Fruit fly (Drosophila melanogaster): ENCODE measurements around the gene CG5199.

Gene CG5199

DNA sequence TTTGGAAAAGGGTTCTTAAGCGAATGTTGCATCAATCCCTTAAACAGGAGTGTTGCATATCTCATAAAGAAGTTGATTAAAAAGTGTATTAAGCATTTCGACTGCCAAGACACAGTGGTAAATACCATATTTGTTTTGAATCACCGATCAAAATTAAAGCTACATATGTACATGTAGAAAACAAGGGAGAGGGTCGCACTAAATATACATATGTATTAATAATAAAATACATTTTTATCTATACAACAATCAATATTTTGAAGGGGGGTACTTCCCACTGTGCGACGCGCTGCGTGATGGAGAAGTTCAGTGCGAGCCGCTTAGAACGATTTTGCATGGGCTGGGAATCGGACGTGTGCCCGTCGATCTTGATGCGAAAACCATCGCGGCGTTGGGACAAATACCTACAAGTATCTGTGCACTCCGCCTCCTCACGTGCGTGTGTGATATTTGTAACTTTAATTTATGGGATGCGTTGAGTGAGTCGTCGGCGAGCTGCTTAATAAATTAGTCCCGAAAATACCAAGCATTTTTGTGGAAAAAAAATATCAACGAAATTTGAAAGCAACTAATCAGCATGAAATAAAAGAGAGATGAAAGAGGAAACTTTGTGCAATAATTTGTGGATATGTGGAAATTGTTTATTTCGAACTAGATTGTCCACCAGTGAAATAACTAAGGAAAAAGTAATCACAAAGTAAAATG is 7.7 kb downstream of the CG5199 start (continued):
- TF ChIP-seq Usf (GFP tag; optimal IDR thresholded peaks at IDR 0.05) (peak; percentile 54), jumu (GFP tag; optimal IDR thresholded peaks at IDR 0.05) (peak; percentile 44), peb (GFP tag; IDR thresholded peaks at IDR 0.05) (peak; percentile 81), scrt (GFP tag; optimal IDR thresholded peaks at IDR 0.05) (peak; percentile 58), Oli (tag; optimal IDR thresholded peaks at IDR 0.05) (peak; percentile 86), NFAT (GFP tag; IDR thresholded peaks at IDR 0.05) (peak; percentile 80), CG2712 (tag; optimal IDR thresholded peaks at IDR 0.05) (peak; percentile 91), caup (GFP tag; optimal IDR thresholded peaks at IDR 0.05; ENCODE audit: severe bottlenecking) (peak; percentile 84), CkIIα-i1 (GFP tag; IDR thresholded peaks at IDR 0.05) (0 out of 2 replicates have a peak, but pooled peaks have one; percentile 23), CG1529 (GFP tag; optimal IDR thresholded peaks at IDR 0.05) (peak; percentile 68), CHES-1-like (GFP tag; optimal IDR thresholded peaks at IDR 0.05) (no peak), dm (GFP tag; optimal IDR thresholded peaks at IDR 0.05) (no peak), CG12744 (GFP tag; optimal IDR thresholded peaks at IDR 0.05) (peak; percentile 7), CG30431 (GFP tag; optimal IDR thresholded peaks at IDR 0.05) (peak; percentile 65), BEAF-32 (GFP tag; optimal IDR thresholded peaks at IDR 0.05) (no peak), CG32767 (GFP tag; IDR thresholded peaks at IDR 0.05) (peak; percentile 88), B-H2 (GFP tag; optimal IDR thresholded peaks at IDR 0.05) (no peak), CG8388 (GFP tag; optimal IDR thresholded peaks at IDR 0.05) (peak; percentile 83), cg (GFP tag; optimal IDR thresholded peaks at IDR 0.05) (no peak), grau (tag; optimal IDR thresholded peaks at IDR 0.05) (peak; percentile 83), CG17186 (GFP tag; optimal IDR thresholded peaks at IDR 0.05) (peak; percentile 32), Bgb (GFP tag; IDR thresholded peaks at IDR 0.05; ENCODE audit: partially characterized antibody) (0 out of 2 replicates have a peak, but pooled peaks have one; percentile 21), HmgD (GFP tag; optimal IDR thresholded peaks at IDR 0.05) (no peak), CG10979 (tag; optimal IDR thresholded peaks at IDR 0.05) (peak; percentile 85), chinmo (GFP tag; IDR thresholded peaks at IDR 0.05; ENCODE audit: partially characterized antibody) (no peak), onecut (GFP tag; IDR thresholded peaks at IDR 0.05) (peak; percentile 75), kni (GFP tag; optimal IDR thresholded peaks at IDR 0.05) (no peak), Gsc (GFP tag; IDR thresholded peaks at IDR 0.05) (no peak; the same call in 1 of the 2 replicates), sug (tag; optimal IDR thresholded peaks at IDR 0.05) (peak; percentile 53), Hand (GFP tag; optimal IDR thresholded peaks at IDR 0.05) (peak; percentile 44), jing (GFP tag; optimal IDR thresholded peaks at IDR 0.05) (peak; percentile 53), CG3407 (GFP tag; optimal IDR thresholded peaks at IDR 0.05) (peak; percentile 82), oc (tag; optimal IDR thresholded peaks at IDR 0.05) (peak; percentile 81), Lhr (GFP tag; optimal IDR thresholded peaks at IDR 0.05) (peak; percentile 51), D19A (tag; optimal IDR thresholded peaks at IDR 0.05) (peak; percentile 78), esg (GFP tag; conservative IDR thresholded peaks at IDR 0.05) (peak; percentile 89), insv (GFP tag; optimal IDR thresholded peaks at IDR 0.05) (no peak), bab2 (GFP tag; optimal IDR thresholded peaks at IDR 0.05) (no peak), sqz (GFP tag; optimal IDR thresholded peaks at IDR 0.05) (peak; percentile 15), CG12391 (tag; optimal IDR thresholded peaks at IDR 0.05) (peak; percentile 84), fd3F (GFP tag; optimal IDR thresholded peaks at IDR 0.05) (peak; percentile 79), luna (GFP tag; optimal IDR thresholded peaks at IDR 0.05) (no peak), Hmr (GFP tag; optimal IDR thresholded peaks at IDR 0.05) (peak; percentile 84), stwl (tag; optimal IDR thresholded peaks at IDR 0.05) (no peak), Jarid2 (GFP tag; optimal IDR thresholded peaks at IDR 0.05) (peak; percentile 65), CG10565 (GFP tag; optimal IDR thresholded peaks at IDR 0.05) (peak; percentile 23), CG7271 (tag; optimal IDR thresholded peaks at IDR 0.05) (peak; percentile 71), Kr (GFP tag; optimal IDR thresholded peaks at IDR 0.05) (no peak)
